Worm (Caenorhabditis elegans): ENCODE data around the gene kel-10.

Gene kel-10

ce11 chrIII:10096525-10096972 is 4.7 kb downstream of the kel-10 start (continued):
- TF ChIP-seq nhr-84 (tag; optimal IDR thresholded peaks at IDR 0.05) (no peak), unc-30 (tag; optimal IDR thresholded peaks at IDR 0.05) (no peak), nhr-71 (tag; optimal IDR thresholded peaks at IDR 0.05) (peak; percentile 97), vab-15 (tag; optimal IDR thresholded peaks at IDR 0.05) (no peak), Y116A8C.19 (tag; optimal IDR thresholded peaks at IDR 0.05; ENCODE audit: borderline replicate concordance) (no peak), mef-2 (tag; optimal IDR thresholded peaks at IDR 0.05) (peak; percentile 79), efl-1 (optimal IDR thresholded peaks at IDR 0.05) (peak; percentile 87 to 89), efl-1 (GFP tag; optimal IDR thresholded peaks at IDR 0.05 in 1 of 2) (peak; percentile 64 to 98), fos-1 (tag; optimal IDR thresholded peaks at IDR 0.05) (peak; percentile 85), lsy-2 (tag; optimal IDR thresholded peaks at IDR 0.05) (peak; percentile 90 to 94), hlh-4 (tag; optimal IDR thresholded peaks at IDR 0.05) (no peak), mab-9 (GFP tag; IDR thresholded peaks at IDR 0.05) (peak; percentile 50; the same call in 1 of the 2 replicates), unc-98 (GFP tag; IDR thresholded peaks at IDR 0.05) (no peak; the same call in 1 of the 2 replicates), ceh-63 (GFP tag; optimal IDR thresholded peaks at IDR 0.05) (no peak), ama-1 (optimal IDR thresholded peaks at IDR 0.05) (peak; percentile 53), nhr-28 (tag; optimal IDR thresholded peaks at IDR 0.05) (no peak), jun-1 (tag; optimal IDR thresholded peaks at IDR 0.05) (peak; percentile 90), sup-37 (GFP tag; optimal IDR thresholded peaks at IDR 0.05) (no peak), unc-62 (GFP tag; optimal IDR thresholded peaks at IDR 0.05) (no peak), nhr-76 (tag; optimal IDR thresholded peaks at IDR 0.05) (no peak), dpl-1 (GFP tag; optimal IDR thresholded peaks at IDR 0.05) (peak; percentile 73 to 76 (median 73)), rnt-1 (tag; optimal IDR thresholded peaks at IDR 0.05) (peak; percentile 91), nhr-47 (tag; optimal IDR thresholded peaks at IDR 0.05) (peak; percentile 94), lin-14 (GFP tag; optimal IDR thresholded peaks at IDR 0.05) (peak; percentile 99), elt-3 (tag; optimal IDR thresholded peaks at IDR 0.05) (peak in 1 of 6 experiments; percentile 30), lin-35 (GFP tag; optimal IDR thresholded peaks at IDR 0.05) (peak; percentile 80), ceh-82 (tag; optimal IDR thresholded peaks at IDR 0.05) (peak; percentile 80 to 88 (median 82)), swsn-7 (tag; optimal IDR thresholded peaks at IDR 0.05) (peak; percentile 93), fkh-4 (tag; optimal IDR thresholded peaks at IDR 0.05; ENCODE audit: borderline replicate concordance) (peak; percentile 52), snu-23 (GFP tag; optimal IDR thresholded peaks at IDR 0.05) (peak; percentile 95), isw-1 (GFP tag; IDR thresholded peaks at IDR 0.05) (peak; percentile 75), ceh-88 (GFP tag; IDR thresholded peaks at IDR 0.05) (no peak; the same call in 1 of the 2 replicates), nhr-85 (tag) (peak; percentile 93), nhr-90 (tag; optimal IDR thresholded peaks at IDR 0.05; ENCODE audit: poor library complexity) (peak; percentile 83), nhr-11 (tag; optimal IDR thresholded peaks at IDR 0.05) (peak; percentile 87), blmp-1 (tag; optimal IDR thresholded peaks at IDR 0.05) (peak; percentile 66), C34B4.2 (tag; optimal IDR thresholded peaks at IDR 0.05) (no peak), C16A3.4 (tag; optimal IDR thresholded peaks at IDR 0.05) (no peak), C04F5.9 (tag; optimal IDR thresholded peaks at IDR 0.05) (no peak), ceh-90 (tag; optimal IDR thresholded peaks at IDR 0.05) (no peak), hpl-2 (GFP tag; optimal IDR thresholded peaks at IDR 0.05) (no peak), nhr-12 (tag; optimal IDR thresholded peaks at IDR 0.05) (no peak), snpc-4 (tag; optimal IDR thresholded peaks at IDR 0.05) (peak; percentile 77), elt-2 (tag; optimal IDR thresholded peaks at IDR 0.05) (peak; percentile 68), nhr-19 (GFP tag; conservative IDR thresholded peaks at IDR 0.05) (peak; percentile 86), skn-1 (tag; optimal IDR thresholded peaks at IDR 0.05) (peak; percentile 57), pax-3 (tag; optimal IDR thresholded peaks at IDR 0.05) (peak; percentile 53), ztf-11 (tag; optimal IDR thresholded peaks at IDR 0.05) (peak in 1 of 2 experiments; percentile 54), mep-1 (tag; optimal IDR thresholded peaks at IDR 0.05) (peak; percentile 83), tbx-2 (tag; optimal IDR thresholded peaks at IDR 0.05) (peak; percentile 94), unc-130 (tag; optimal IDR thresholded peaks at IDR 0.05) (peak; percentile 25), unc-86 (tag; optimal IDR thresholded peaks at IDR 0.05) (peak; percentile 94), ces-1 (GFP tag; optimal IDR thresholded peaks at IDR 0.05) (no peak), sptf-1 (tag; optimal IDR thresholded peaks at IDR 0.05) (no peak)
